Worm (Caenorhabditis elegans): ENCODE measurements around the gene Y17D7B.3.

DNA sequence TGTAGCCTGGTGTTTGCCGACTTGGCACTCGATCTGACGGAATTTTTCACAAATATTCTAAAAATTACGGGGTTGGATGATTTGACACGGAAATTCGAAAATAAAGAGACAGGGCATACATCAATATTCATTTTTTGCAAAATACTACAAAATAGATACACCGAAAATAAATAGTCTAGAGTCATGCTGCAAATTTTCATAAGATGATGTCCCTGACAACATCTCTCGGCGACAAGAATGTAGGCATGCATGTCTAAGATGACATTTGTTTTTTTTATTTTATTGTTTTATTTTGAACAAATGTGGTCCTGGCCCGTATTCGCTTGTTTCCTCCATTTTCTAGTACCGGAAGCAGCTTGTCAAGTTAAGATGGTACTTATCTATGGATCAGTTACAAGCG, 15.2 kb downstream of the Y17D7B.3 start, which contains the start of gene clec-256:
- TF ChIP-seq nhr-179 (tag; optimal IDR thresholded peaks at IDR 0.05) (no peak), ama-1 (optimal IDR thresholded peaks at IDR 0.05) (no peak), ama-1 (GFP tag; optimal IDR thresholded peaks at IDR 0.05) (no peak), hlh-12 (tag; optimal IDR thresholded peaks at IDR 0.05) (no peak), ceh-40 (GFP tag; IDR thresholded peaks at IDR 0.05) (no peak), madf-8 (GFP tag; conservative IDR thresholded peaks at IDR 0.05) (no peak), ztf-6 (GFP tag; IDR thresholded peaks at IDR 0.05) (no peak), egl-18 (GFP tag; IDR thresholded peaks at IDR 0.05) (no peak), Y67H2A.10 (GFP tag; conservative IDR thresholded peaks at IDR 0.05) (no peak), athp-1 (tag; optimal IDR thresholded peaks at IDR 0.05) (no peak), ztf-3 (GFP tag; optimal IDR thresholded peaks at IDR 0.05) (no peak), unc-130 (GFP tag; optimal IDR thresholded peaks at IDR 0.05) (no peak)
